Worm (Caenorhabditis elegans): ENCODE data around the gene Y81B9A.4.

- TF ChIP-seq nhr-237 (tag; optimal IDR thresholded peaks at IDR 0.05) (no peak), lsy-12 (tag; optimal IDR thresholded peaks at IDR 0.05) (no peak), nhr-28 (tag; optimal IDR thresholded peaks at IDR 0.05) (no peak), lin-15B (tag; optimal IDR thresholded peaks at IDR 0.05) (no peak), sea-2 (GFP tag; optimal IDR thresholded peaks at IDR 0.05) (no peak), unc-62 (GFP tag; optimal IDR thresholded peaks at IDR 0.05) (no peak), snpc-4 (tag; optimal IDR thresholded peaks at IDR 0.05) (no peak), aly-2 (tag; optimal IDR thresholded peaks at IDR 0.05) (no peak), elt-3 (tag; optimal IDR thresholded peaks at IDR 0.05) (no peak), nfya-1 (tag; optimal IDR thresholded peaks at IDR 0.05; ENCODE audit: insufficient read depth) (no peak), daf-12 (tag; optimal IDR thresholded peaks at IDR 0.05) (no peak), ZK546.5 (tag; optimal IDR thresholded peaks at IDR 0.05) (no peak)
Measured at ce11 chrX:9154216-9154615, 26.5 kb downstream of the Y81B9A.4 start, which contains the start of gene B0563.7.
